Worm (Caenorhabditis elegans) whole organism, L3 larva: ENCODE results near the gene C29F5.8.

Experiments
- R02D3.7 ChIP-seq: fragments of 150-350 bp; optimal IDR thresholded peaks from 2 replicates; lab custom pipeline; 2014; ENCODE audit warnings: missing biosample characterization, missing genetic modification characterization
- ama-1 ChIP-seq: fragments of 150-350 bp; optimal IDR thresholded peaks from 2 replicates; lab custom pipeline; 2018
- ceh-28 ChIP-seq: fragments of 150-350 bp; optimal IDR thresholded peaks from 2 replicates; lab custom pipeline; 2014; ENCODE audit warnings: missing biosample characterization, missing genetic modification reagents, missing genetic modification characterization
- ceh-82 ChIP-seq: fragments of 150-350 bp; optimal IDR thresholded peaks from 2 replicates; lab custom pipeline; 2014; ENCODE audit warnings: missing biosample characterization, missing genetic modification characterization
- daf-12 ChIP-seq: fragments of 150-350 bp; optimal IDR thresholded peaks from 2 replicates; lab custom pipeline; 2014; ENCODE audit warnings: missing biosample characterization, missing genetic modification reagents, missing genetic modification characterization
- egl-27 ChIP-seq: sonication (generic microtip); optimal IDR thresholded peaks from 4 replicates; lab custom pipeline; 2017; ENCODE audit warnings: missing biosample characterization, missing genetic modification reagents, missing genetic modification characterization
- egl-5 ChIP-seq: fragments of 150-350 bp; optimal IDR thresholded peaks from 2 replicates; lab custom pipeline; 2017; ENCODE audit warnings: missing biosample characterization, missing genetic modification reagents, missing genetic modification characterization, inconsistent platforms
- elt-1 ChIP-seq: fragments of 150-350 bp; optimal IDR thresholded peaks from 2 replicates; lab custom pipeline; 2014; ENCODE audit warnings: missing biosample characterization, missing genetic modification characterization
- elt-2 ChIP-seq: sonication (generic microtip); optimal IDR thresholded peaks from 2 replicates; lab custom pipeline; 2016; ENCODE audit warnings: missing genetic modification reagents, mild to moderate bottlenecking, missing genetic modification characterization, missing compliant biosample characterization
- elt-3 ChIP-seq, 3 experiments: fragments of 150-350 bp in 1 of 3; sonication (generic microtip) in 2 of 3; optimal IDR thresholded peaks; 2 replicates in 2 of 3; 4 replicates in 1 of 3; lab custom pipeline; 2014 to 2017; ENCODE audit warnings: missing biosample characterization in 3 of 3, missing genetic modification characterization in 3 of 3
- fkh-10 ChIP-seq: sonication (generic microtip); optimal IDR thresholded peaks from 2 replicates; lab custom pipeline; 2017; ENCODE audit warnings: missing biosample characterization, missing genetic modification reagents, missing genetic modification characterization
- fos-1 ChIP-seq: fragments of 150-350 bp; optimal IDR thresholded peaks from 2 replicates; lab custom pipeline; 2014; ENCODE audit warnings: missing biosample characterization, missing genetic modification characterization
- hmg-11 ChIP-seq: sonication (generic microtip); optimal IDR thresholded peaks from 2 replicates; lab custom pipeline; 2016; ENCODE audit warnings: missing genetic modification characterization, missing compliant biosample characterization
- jun-1 ChIP-seq: fragments of 150-350 bp; optimal IDR thresholded peaks from 2 replicates; lab custom pipeline; 2014; ENCODE audit warnings: missing biosample characterization, missing genetic modification reagents, missing genetic modification characterization
- lin-15B ChIP-seq: fragments of 150-350 bp; optimal IDR thresholded peaks from 2 replicates; lab custom pipeline; 2014; ENCODE audit warnings: missing biosample characterization, missing genetic modification characterization
- lin-39 ChIP-seq: fragments of 150-350 bp; optimal IDR thresholded peaks from 2 replicates; lab custom pipeline; 2018; ENCODE audit warnings: missing biosample characterization, missing genetic modification reagents, missing genetic modification characterization
- lsy-12 ChIP-seq: sonication (generic microtip); optimal IDR thresholded peaks from 2 replicates; lab custom pipeline; 2016; ENCODE audit warnings: mild to moderate bottlenecking, missing genetic modification characterization, missing compliant biosample characterization
- mdl-1 ChIP-seq: fragments of 150-350 bp; optimal IDR thresholded peaks from 2 replicates; lab custom pipeline; 2014; ENCODE audit warnings: missing biosample characterization, missing genetic modification characterization
- nfya-1 ChIP-seq: sonication (generic microtip); optimal IDR thresholded peaks from 2 replicates; lab custom pipeline; 2017; ENCODE audit warnings: missing genetic modification characterization, mild to moderate bottlenecking, missing compliant biosample characterization, antibody characterized with exemption, moderate library complexity; ENCODE audit not compliant: insufficient read depth
- nhr-12 ChIP-seq: fragments of 150-350 bp; optimal IDR thresholded peaks from 2 replicates; lab custom pipeline; 2014; ENCODE audit warnings: missing biosample characterization, missing genetic modification characterization
- nhr-23 ChIP-seq: fragments of 150-350 bp; optimal IDR thresholded peaks from 2 replicates; lab custom pipeline; 2014; ENCODE audit warnings: missing biosample characterization, missing genetic modification reagents, missing genetic modification characterization
- nhr-237 ChIP-seq: fragments of 150-350 bp; optimal IDR thresholded peaks from 2 replicates; lab custom pipeline; 2014; ENCODE audit warnings: missing biosample characterization, missing genetic modification characterization
- nhr-25 ChIP-seq: sonication (generic microtip); optimal IDR thresholded peaks from 2 replicates; lab custom pipeline; 2017; ENCODE audit warnings: missing biosample characterization, missing genetic modification characterization
- nhr-28 ChIP-seq: fragments of 150-350 bp; optimal IDR thresholded peaks from 2 replicates; lab custom pipeline; 2014; ENCODE audit warnings: missing biosample characterization, missing genetic modification characterization
- nhr-43 ChIP-seq: sonication (generic microtip); optimal IDR thresholded peaks from 2 replicates; lab custom pipeline; 2016; ENCODE audit warnings: mild to moderate bottlenecking, missing genetic modification characterization, missing compliant biosample characterization; ENCODE audit not compliant: poor library complexity, severe bottlenecking
- nhr-67 ChIP-seq: fragments of 150-350 bp; optimal IDR thresholded peaks from 2 replicates; lab custom pipeline; 2014; ENCODE audit warnings: missing biosample characterization, missing genetic modification characterization
- nhr-76 ChIP-seq: fragments of 150-350 bp; sonication (generic microtip); optimal IDR thresholded peaks from 5 replicates; lab custom pipeline; 2014; ENCODE audit warnings: missing biosample characterization, missing genetic modification characterization
- pha-4 ChIP-seq: fragments of 150-350 bp; optimal IDR thresholded peaks from 2 replicates; lab custom pipeline; 2014; ENCODE audit warnings: missing biosample characterization, missing genetic modification reagents, missing genetic modification characterization
- pqm-1 ChIP-seq: fragments of 150-350 bp; optimal IDR thresholded peaks from 2 replicates; lab custom pipeline; 2017; ENCODE audit warnings: missing biosample characterization, missing genetic modification characterization, inconsistent platforms
- skn-1 ChIP-seq: fragments of 150-350 bp; optimal IDR thresholded peaks from 2 replicates; lab custom pipeline; 2014; ENCODE audit warnings: missing biosample characterization, missing genetic modification characterization
- tbx-2 ChIP-seq: sonication (generic microtip); optimal IDR thresholded peaks from 2 replicates; lab custom pipeline; 2016; ENCODE audit warnings: mild to moderate bottlenecking, missing genetic modification characterization, missing compliant biosample characterization
- unc-39 ChIP-seq: sonication (generic microtip); optimal IDR thresholded peaks from 4 replicates; lab custom pipeline; 2017; ENCODE audit warnings: missing biosample characterization, missing genetic modification characterization
- zag-1 ChIP-seq: fragments of 150-350 bp; optimal IDR thresholded peaks from 2 replicates; lab custom pipeline; 2014; ENCODE audit warnings: missing biosample characterization, missing genetic modification characterization
- ztf-11 ChIP-seq: fragments of 150-350 bp; optimal IDR thresholded peaks from 2 replicates; lab custom pipeline; 2014; ENCODE audit warnings: missing biosample characterization, missing genetic modification characterization
- ztf-4 ChIP-seq: fragments of 150-350 bp; optimal IDR thresholded peaks from 2 replicates; lab custom pipeline; 2014; ENCODE audit warnings: missing biosample characterization, missing genetic modification characterization

The C29F5.8 gene

DNA sequence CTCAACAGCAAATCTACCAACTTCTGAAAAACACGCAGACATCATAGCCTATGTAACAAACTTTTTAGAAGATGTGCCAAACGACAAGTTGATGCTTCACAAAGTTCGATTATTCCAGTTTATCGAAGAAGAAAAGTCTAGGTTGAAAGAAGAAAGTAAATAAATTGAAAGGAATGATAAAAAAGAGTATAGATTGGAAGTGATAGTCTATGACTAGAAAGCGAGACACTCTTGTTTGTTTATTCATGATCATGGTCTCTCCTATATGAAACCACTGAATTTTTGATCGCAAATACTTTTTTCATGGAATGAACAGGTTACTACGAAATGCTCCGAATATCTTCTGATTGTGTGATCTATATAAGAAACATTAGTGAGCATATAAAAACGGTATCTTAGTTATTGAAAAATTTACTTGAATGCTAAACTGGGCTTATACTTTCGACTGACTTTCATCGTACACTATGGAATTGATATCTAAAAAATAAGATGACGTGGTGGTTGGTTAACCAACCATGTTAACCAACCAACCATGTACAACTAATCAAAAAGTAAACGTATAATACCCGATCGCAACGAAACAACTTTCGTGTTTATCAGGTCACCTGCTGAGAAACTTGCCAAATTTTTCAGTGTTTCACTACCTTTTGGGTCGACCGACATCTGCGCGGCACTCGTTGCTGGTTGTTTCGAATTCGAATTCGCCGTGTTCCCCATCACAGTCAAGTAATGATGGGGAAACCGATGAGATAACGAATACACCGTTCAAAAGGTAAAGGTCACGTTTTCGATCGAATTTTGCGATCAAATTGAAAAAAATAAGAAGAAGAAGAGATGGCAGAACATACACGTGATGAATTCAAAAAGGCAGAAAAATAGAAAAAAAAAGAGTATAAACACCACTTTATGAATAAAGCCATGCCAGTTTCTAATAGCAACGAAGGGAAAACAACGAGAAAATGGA lies 39.3 kb downstream of the C29F5.8 start, which contains the start of gene C32D5.8 (continued):
- no peak for TF ChIP-seq unc-39 (tag; lab: Kevin White, UChicago)
- no peak for TF ChIP-seq skn-1 (tag; lab: Kevin White, UChicago)
- TF ChIP-seq egl-27 (tag; lab: Kevin White, UChicago), result no peak
- no peak for TF ChIP-seq tbx-2 (tag; lab: Kevin White, UChicago)
- peak; percentile 23 for TF ChIP-seq pqm-1 (tag; lab: Kevin White, UChicago)
- TF ChIP-seq nhr-25 (tag; lab: Kevin White, UChicago), result peak; percentile 81
- TF ChIP-seq ztf-4 (tag; lab: Kevin White, UChicago), result no peak
- no peak for TF ChIP-seq R02D3.7 (tag; lab: Kevin White, UChicago)
- no peak for TF ChIP-seq nhr-12 (tag; lab: Kevin White, UChicago)
- TF ChIP-seq lsy-12, result no peak
- TF ChIP-seq nhr-76 (tag; lab: Kevin White, UChicago), result no peak
- peak; percentile 20 for TF ChIP-seq elt-2 (tag; lab: Kevin White, UChicago)
- TF ChIP-seq fkh-10 (GFP tag; lab: Kevin White, UChicago), result no peak
- no peak for TF ChIP-seq daf-12 (tag; lab: Kevin White, UChicago)
- TF ChIP-seq lin-39 (tag; lab: Kevin White, UChicago), result no peak
- TF ChIP-seq jun-1 (tag; lab: Kevin White, UChicago), result no peak
- no peak for TF ChIP-seq ceh-28 (tag; lab: Kevin White, UChicago)
- TF ChIP-seq egl-5 (tag; lab: Kevin White, UChicago), result no peak

DNA sequence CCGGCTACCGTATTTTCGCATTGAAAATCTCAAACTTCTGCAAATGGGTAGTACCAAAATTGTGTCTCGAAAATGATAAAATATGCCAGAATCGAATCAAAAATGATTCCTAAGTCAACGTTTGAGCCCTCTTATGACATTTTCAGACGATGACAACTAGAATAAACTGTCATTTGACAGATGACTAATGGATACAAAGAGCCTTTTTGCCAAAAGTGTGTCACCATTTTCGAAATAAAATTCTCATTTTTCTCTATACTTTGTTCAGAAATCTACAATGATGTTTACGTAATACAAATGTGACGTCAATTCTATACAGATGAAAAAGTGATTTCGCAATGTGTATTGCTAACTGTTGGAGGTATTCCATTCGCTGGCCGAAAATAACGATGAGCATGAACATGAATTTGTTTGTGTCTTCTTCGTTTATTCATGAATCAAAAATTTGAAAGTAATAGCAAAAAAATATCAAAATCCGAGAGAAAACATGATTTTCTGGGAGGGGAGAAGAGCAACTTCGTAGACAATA lies 40.4 kb downstream of the C29F5.8 start:
- peak; percentile 0 for TF ChIP-seq ceh-28 (tag; lab: Kevin White, UChicago)
- TF ChIP-seq elt-2 (tag; lab: Kevin White, UChicago), result peak; percentile 61
- TF ChIP-seq ceh-82 (tag; lab: Kevin White, UChicago), result peak; percentile 51
- TF ChIP-seq nhr-23, result peak; percentile 89
- TF ChIP-seq mdl-1 (tag; lab: Kevin White, UChicago), result no peak
- TF ChIP-seq lin-15B (tag; lab: Kevin White, UChicago), result no peak
- TF ChIP-seq fkh-10 (GFP tag; lab: Kevin White, UChicago), result no peak
- peak; percentile 85 for TF ChIP-seq nhr-25 (tag; lab: Kevin White, UChicago)
- no peak for TF ChIP-seq daf-12 (tag; lab: Kevin White, UChicago)
- no peak for TF ChIP-seq ztf-11 (tag; lab: Kevin White, UChicago)
- peak; percentile 38 for TF ChIP-seq pqm-1 (tag; lab: Kevin White, UChicago)
- peak; percentile 69 for TF ChIP-seq ztf-4 (tag; lab: Kevin White, UChicago)
- peak; percentile 24 for TF ChIP-seq egl-5 (tag; lab: Kevin White, UChicago)
- peak; percentile 66 for TF ChIP-seq nfya-1 (tag; lab: Kevin White, UChicago)
- TF ChIP-seq lsy-12, result peak; percentile 74
- peak; percentile 12 for TF ChIP-seq fos-1 (tag; lab: Kevin White, UChicago)
- peak; percentile 46 for TF ChIP-seq R02D3.7 (tag; lab: Kevin White, UChicago)
- no peak for TF ChIP-seq nhr-67 (tag; lab: Kevin White, UChicago)
- peak; percentile 74 for TF ChIP-seq jun-1 (tag; lab: Kevin White, UChicago)
- TF ChIP-seq nhr-28, result peak; percentile 30
- no peak for TF ChIP-seq nhr-237
- peak; percentile 70 for TF ChIP-seq pha-4 (tag; lab: Kevin White, UChicago)
- TF ChIP-seq zag-1 (tag; lab: Kevin White, UChicago), result no peak
- TF ChIP-seq hmg-11 (tag; lab: Kevin White, UChicago), result peak; percentile 17
- peak in 1 of 3 experiments; percentile 38 for TF ChIP-seq elt-3 (tag; optimal IDR thresholded peaks at IDR 0.05; lab: Kevin White, UChicago)
- peak; percentile 45 for TF ChIP-seq elt-1 (tag; lab: Kevin White, UChicago)
- peak; percentile 89 for TF ChIP-seq nhr-43 (tag; lab: Kevin White, UChicago)
- peak; percentile 1 for TF ChIP-seq lin-39 (tag; lab: Kevin White, UChicago)
- TF ChIP-seq skn-1 (tag; lab: Kevin White, UChicago), result peak; percentile 79
- no peak for TF ChIP-seq nhr-12 (tag; lab: Kevin White, UChicago)
- peak; percentile 71 for TF ChIP-seq tbx-2 (tag; lab: Kevin White, UChicago)
- peak; percentile 97 for TF ChIP-seq ama-1 (lab: Kevin White, UChicago)
